Worm (Caenorhabditis elegans) whole organism, L2 larva: ENCODE data around the gene Y54G2A.44.

Experiments used
- C34F6.9 ChIP-seq: fragments of 150-350 bp; optimal IDR thresholded peaks from 2 replicates; lab custom pipeline; 2014; ENCODE audit warnings: missing biosample characterization, missing genetic modification characterization
- F13H6.1 ChIP-seq: sonication (generic microtip); optimal IDR thresholded peaks from 2 replicates; lab custom pipeline; 2016; ENCODE audit warnings: missing genetic modification characterization, missing compliant biosample characterization
- R02D3.7 ChIP-seq: fragments of 150-350 bp; optimal IDR thresholded peaks from 2 replicates; lab custom pipeline; 2014; ENCODE audit warnings: missing biosample characterization, missing genetic modification characterization
- Y55F3AM.14 ChIP-seq: fragments of 200-800 bp; sonication (Bioruptor generic); optimal IDR thresholded peaks from 2 replicates; lab custom pipeline; 2018; ENCODE audit warnings: mild to moderate bottlenecking, missing genetic modification characterization, missing compliant biosample characterization
- alr-1 ChIP-seq: fragments of 150-350 bp; optimal IDR thresholded peaks from 2 replicates; lab custom pipeline; 2014; ENCODE audit warnings: missing biosample characterization, missing genetic modification characterization
- aly-2 ChIP-seq: fragments of 150-350 bp; optimal IDR thresholded peaks from 2 replicates; lab custom pipeline; 2014; ENCODE audit warnings: missing biosample characterization, missing genetic modification characterization
- ama-1 ChIP-seq: fragments of 150-350 bp; optimal IDR thresholded peaks from 2 replicates; lab custom pipeline; 2018; ENCODE audit warnings: inconsistent platforms
- blmp-1 ChIP-seq: sonication (generic microtip); optimal IDR thresholded peaks from 2 replicates; lab custom pipeline; 2017; ENCODE audit warnings: missing genetic modification characterization, mild to moderate bottlenecking, missing compliant biosample characterization, antibody characterized with exemption, moderate library complexity; ENCODE audit not compliant: insufficient read depth
- ceh-16 ChIP-seq: fragments of 150-350 bp; optimal IDR thresholded peaks from 2 replicates; lab custom pipeline; 2014; ENCODE audit warnings: missing biosample characterization, missing genetic modification characterization
- ceh-82 ChIP-seq: fragments of 150-350 bp; optimal IDR thresholded peaks from 2 replicates; lab custom pipeline; 2014; ENCODE audit warnings: missing biosample characterization, missing genetic modification characterization
- crh-2 ChIP-seq: sonication (generic microtip); optimal IDR thresholded peaks from 2 replicates; lab custom pipeline; 2017; ENCODE audit warnings: missing biosample characterization, missing genetic modification characterization
- dmd-4 ChIP-seq: sonication (generic microtip); optimal IDR thresholded peaks from 2 replicates; lab custom pipeline; 2017; ENCODE audit warnings: missing biosample characterization, missing genetic modification characterization
- egl-27 ChIP-seq: sonication (generic microtip); optimal IDR thresholded peaks from 3 replicates; lab custom pipeline; 2017; ENCODE audit warnings: missing biosample characterization, missing genetic modification reagents, missing genetic modification characterization
- elt-1 ChIP-seq: fragments of 150-350 bp; optimal IDR thresholded peaks from 2 replicates; lab custom pipeline; 2014; ENCODE audit warnings: missing biosample characterization, missing genetic modification characterization
- elt-3 ChIP-seq: sonication (generic microtip); optimal IDR thresholded peaks from 2 replicates; lab custom pipeline; 2017; ENCODE audit warnings: missing biosample characterization, missing genetic modification characterization
- fos-1 ChIP-seq: fragments of 150-350 bp; optimal IDR thresholded peaks from 2 replicates; lab custom pipeline; 2014; ENCODE audit warnings: missing biosample characterization, missing genetic modification characterization
- gmeb-1 ChIP-seq: fragments of 150-350 bp; optimal IDR thresholded peaks from 2 replicates; lab custom pipeline; 2014; ENCODE audit warnings: missing biosample characterization, missing genetic modification characterization
- lin-11 ChIP-seq: fragments of 150-350 bp; sonication (generic microtip); optimal IDR thresholded peaks from 2 replicates; lab custom pipeline; 2014; ENCODE audit warnings: missing biosample characterization, missing genetic modification characterization, inconsistent platforms, mixed read lengths
- lin-13 ChIP-seq: fragments of 150-350 bp; optimal IDR thresholded peaks from 2 replicates; lab custom pipeline; 2014; ENCODE audit warnings: missing biosample characterization, missing genetic modification reagents, missing genetic modification characterization
- lin-39 ChIP-seq: fragments of 150-350 bp; optimal IDR thresholded peaks from 2 replicates; lab custom pipeline; 2014; ENCODE audit warnings: missing biosample characterization, missing genetic modification reagents, missing genetic modification characterization
- lsy-2 ChIP-seq, 2 experiments: fragments of 150-350 bp in 1 of 2; sonication (generic microtip) in 1 of 2; optimal IDR thresholded peaks; 2 replicates each; lab custom pipeline; 2014 to 2017; ENCODE audit warnings: missing biosample characterization in 2 of 2, missing genetic modification characterization in 2 of 2
- mab-5 ChIP-seq: fragments of 150-350 bp; optimal IDR thresholded peaks from 2 replicates; lab custom pipeline; 2014; ENCODE audit warnings: missing biosample characterization, missing genetic modification characterization
- mbf-1 ChIP-seq: sonication (generic microtip); optimal IDR thresholded peaks from 2 replicates; lab custom pipeline; 2017; ENCODE audit warnings: missing biosample characterization, missing genetic modification characterization
- mdl-1 ChIP-seq, 2 experiments: fragments of 150-350 bp in 1 of 2; sonication (generic microtip) in 1 of 2; optimal IDR thresholded peaks; 2 replicates each; lab custom pipeline; 2017; ENCODE audit warnings: missing biosample characterization in 2 of 2, missing genetic modification characterization in 2 of 2
- nhr-10 ChIP-seq: sonication (generic microtip); optimal IDR thresholded peaks from 2 replicates; lab custom pipeline; 2017; ENCODE audit warnings: missing biosample characterization, missing genetic modification characterization
- nhr-11 ChIP-seq: fragments of 150-350 bp; optimal IDR thresholded peaks from 2 replicates; lab custom pipeline; 2014; ENCODE audit warnings: missing biosample characterization, missing genetic modification characterization
- nhr-129 ChIP-seq: fragments of 150-350 bp; optimal IDR thresholded peaks from 2 replicates; lab custom pipeline; 2014; ENCODE audit warnings: missing biosample characterization, missing genetic modification characterization
- nhr-237 ChIP-seq: fragments of 150-350 bp; optimal IDR thresholded peaks from 2 replicates; lab custom pipeline; 2014; ENCODE audit warnings: missing biosample characterization, missing genetic modification characterization
- nhr-25 ChIP-seq: fragments of 150-350 bp; sonication (generic microtip); optimal IDR thresholded peaks from 3 replicates; lab custom pipeline; 2014; ENCODE audit warnings: missing biosample characterization, missing genetic modification characterization
- nhr-6 ChIP-seq: fragments of 150-350 bp; optimal IDR thresholded peaks from 2 replicates; lab custom pipeline; 2014; ENCODE audit warnings: missing biosample characterization, missing genetic modification characterization
- peb-1 ChIP-seq: fragments of 150-350 bp; optimal IDR thresholded peaks from 2 replicates; lab custom pipeline; 2014; ENCODE audit warnings: missing biosample characterization, missing genetic modification characterization
- skn-1 ChIP-seq: sonication (generic microtip); optimal IDR thresholded peaks from 2 replicates; lab custom pipeline; 2017; ENCODE audit warnings: missing biosample characterization, missing genetic modification characterization
- sma-3 ChIP-seq: sonication (generic microtip); optimal IDR thresholded peaks from 2 replicates; lab custom pipeline; 2016; ENCODE audit warnings: missing genetic modification reagents, missing genetic modification characterization, missing compliant biosample characterization
- sma-9 ChIP-seq, 2 experiments: fragments of 150-350 bp in 1 of 2; sonication (generic microtip) in 1 of 2; optimal IDR thresholded peaks; 2 replicates each; lab custom pipeline; 2014 to 2016; ENCODE audit warnings: missing genetic modification characterization in 2 of 2, mild to moderate bottlenecking in 1 of 2, missing biosample characterization in 1 of 2, missing compliant biosample characterization in 1 of 2, missing genetic modification reagents in 1 of 2, moderate library complexity in 1 of 2
- snpc-4 ChIP-seq: fragments of 150-350 bp; optimal IDR thresholded peaks from 2 replicates; lab custom pipeline; 2014; ENCODE audit warnings: missing biosample characterization, missing genetic modification characterization
- unc-39 ChIP-seq: fragments of 150-350 bp; optimal IDR thresholded peaks from 2 replicates; lab custom pipeline; 2014; ENCODE audit warnings: missing biosample characterization, missing genetic modification characterization
- unc-55 ChIP-seq: fragments of 150-350 bp; sonication (generic microtip); optimal IDR thresholded peaks from 3 replicates; lab custom pipeline; 2014; ENCODE audit warnings: missing biosample characterization, missing genetic modification reagents, missing genetic modification characterization
- unc-62 ChIP-seq: fragments of 150-350 bp; optimal IDR thresholded peaks from 2 replicates; lab custom pipeline; 2014; ENCODE audit warnings: missing biosample characterization, missing genetic modification reagents, missing genetic modification characterization
- zag-1 ChIP-seq: fragments of 150-350 bp; optimal IDR thresholded peaks from 2 replicates; lab custom pipeline; 2014; ENCODE audit warnings: missing biosample characterization, missing genetic modification characterization
- ztf-11 ChIP-seq: sonication (generic microtip); optimal IDR thresholded peaks from 2 replicates; lab custom pipeline; 2017; ENCODE audit warnings: missing biosample characterization, missing genetic modification characterization

Y54G2A.44 gene

DNA sequence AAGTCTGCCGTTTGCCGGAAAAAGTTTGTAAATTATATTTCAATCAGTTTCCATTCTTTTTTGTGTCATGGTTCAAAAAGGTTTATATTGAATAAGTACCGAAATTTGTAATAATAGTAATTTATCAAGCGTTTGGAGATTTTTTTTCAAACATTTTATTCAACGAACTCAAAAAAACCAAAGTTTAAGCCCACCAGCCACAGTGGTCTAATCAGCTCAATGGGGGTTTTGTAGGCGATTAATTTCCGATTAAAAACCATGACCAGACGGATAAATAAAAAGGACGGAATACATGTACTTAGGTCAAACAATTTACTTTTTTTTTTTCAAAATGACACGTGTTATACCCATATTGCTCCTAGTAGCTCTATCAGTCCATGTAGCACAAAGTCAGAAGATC lies 2.3 kb upstream of the Y54G2A.44 start, which contains the start of gene Y54G2A.10:
Y54G2A.10 (plus strand) TSS at position 301 of the 400 bp plus-strand sequence.
- no peak for TF ChIP-seq zag-1
- TF ChIP-seq mbf-1 = no peak
- no peak for TF ChIP-seq ceh-82
- no peak for TF ChIP-seq ztf-11
- no peak for TF ChIP-seq aly-2 (tag; lab: Kevin White, UChicago)
- TF ChIP-seq gmeb-1 (tag; lab: Kevin White, UChicago) = no peak
- no peak for TF ChIP-seq elt-1 (tag; lab: Kevin White, UChicago)
- no peak for TF ChIP-seq nhr-11 (tag; lab: Kevin White, UChicago)
- TF ChIP-seq ceh-16 (tag; lab: Kevin White, UChicago) = no peak
- no peak for TF ChIP-seq lin-13 (GFP tag; lab: Kevin White, UChicago)

DNA sequence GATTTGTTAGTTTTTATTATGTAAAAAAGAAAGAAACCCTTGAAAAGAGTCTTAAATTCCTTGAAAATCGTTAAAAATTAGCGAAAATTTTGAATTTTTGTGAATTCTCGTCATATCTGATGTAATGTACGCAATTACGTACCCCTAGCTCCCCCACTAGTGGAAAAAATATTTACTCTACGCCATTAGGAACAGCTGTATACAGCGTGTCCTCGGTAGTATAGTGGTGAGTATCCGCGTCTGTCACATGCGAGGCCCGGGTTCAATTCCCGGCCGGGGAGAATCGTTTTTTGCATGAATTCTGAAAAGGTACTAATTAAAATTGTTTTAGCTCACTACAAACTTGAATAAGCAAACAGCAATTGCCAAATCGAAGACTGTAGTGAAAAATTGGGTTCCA lies 1.8 kb upstream of the Y54G2A.44 start:
- TF ChIP-seq zag-1 (no peak), mbf-1 (no peak), sma-9 (GFP tag; optimal IDR thresholded peaks at IDR 0.05; lab: Kevin White, UChicago) (no peak), sma-9 (tag; optimal IDR thresholded peaks at IDR 0.05; lab: Kevin White, UChicago) (no peak), nhr-6 (no peak), unc-39 (tag; lab: Kevin White, UChicago) (no peak), nhr-10 (no peak), aly-2 (tag; lab: Kevin White, UChicago) (no peak), fos-1 (tag; lab: Kevin White, UChicago) (no peak), mab-5 (no peak), nhr-11 (tag; lab: Kevin White, UChicago) (no peak)

DNA sequence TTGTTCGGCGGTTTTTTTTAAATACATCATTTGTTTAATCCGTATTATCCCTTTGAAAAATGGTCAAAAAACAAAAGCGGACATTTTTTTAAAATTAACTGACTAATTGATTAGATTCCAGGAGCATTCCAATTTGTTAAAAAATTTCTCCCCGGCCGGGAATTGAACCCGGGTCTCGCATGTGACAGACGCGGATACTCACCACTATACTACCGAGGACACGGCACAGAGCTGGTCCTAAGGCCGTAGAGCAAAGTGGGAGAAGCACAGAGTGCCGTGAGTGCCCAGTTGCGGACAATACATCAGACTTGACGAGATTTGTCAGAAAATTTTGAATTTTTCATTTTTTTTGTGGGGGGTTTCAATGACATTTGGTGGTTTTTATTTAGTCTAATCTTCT lies 654 bp upstream of the Y54G2A.44 start:
- TF ChIP-seq C34F6.9 (tag; lab: Kevin White, UChicago) (peak; percentile 10), lsy-2 (tag; optimal IDR thresholded peaks at IDR 0.05; lab: Kevin White, UChicago) (peak in 1 of 2 experiments; percentile 17), lin-13 (GFP tag; lab: Kevin White, UChicago) (peak; percentile 35), unc-55 (GFP tag; lab: Kevin White, UChicago) (peak; percentile 20), skn-1 (tag; lab: Kevin White, UChicago) (no peak)

DNA sequence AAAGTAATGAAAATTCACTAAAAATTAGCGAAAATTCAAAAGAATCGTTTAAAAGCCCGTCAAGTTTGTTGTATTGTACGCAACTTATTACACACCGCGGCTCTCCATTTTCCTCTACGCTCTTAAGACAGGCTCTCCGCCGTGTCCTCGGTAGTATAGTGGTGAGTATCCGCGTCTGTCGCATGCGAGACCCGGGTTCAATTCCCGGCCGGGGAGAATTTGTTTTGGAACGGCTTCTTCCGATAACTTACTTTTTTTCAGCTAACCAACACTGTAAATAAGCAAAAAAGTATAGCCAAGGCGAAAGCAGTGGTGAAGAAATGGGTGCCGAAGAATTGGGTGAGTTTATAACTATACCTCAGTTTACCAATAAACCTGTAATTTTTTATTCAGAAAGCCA lies 535 bp downstream of the Y54G2A.44 start:
- no peak for TF ChIP-seq ceh-16 (tag; lab: Kevin White, UChicago)
- no peak for TF ChIP-seq lin-11
- TF ChIP-seq C34F6.9 (tag; lab: Kevin White, UChicago) = no peak
- no peak for TF ChIP-seq mab-5
- TF ChIP-seq unc-55 (GFP tag; lab: Kevin White, UChicago) = peak; percentile 20
- no peak for TF ChIP-seq alr-1 (tag; lab: Kevin White, UChicago)

DNA sequence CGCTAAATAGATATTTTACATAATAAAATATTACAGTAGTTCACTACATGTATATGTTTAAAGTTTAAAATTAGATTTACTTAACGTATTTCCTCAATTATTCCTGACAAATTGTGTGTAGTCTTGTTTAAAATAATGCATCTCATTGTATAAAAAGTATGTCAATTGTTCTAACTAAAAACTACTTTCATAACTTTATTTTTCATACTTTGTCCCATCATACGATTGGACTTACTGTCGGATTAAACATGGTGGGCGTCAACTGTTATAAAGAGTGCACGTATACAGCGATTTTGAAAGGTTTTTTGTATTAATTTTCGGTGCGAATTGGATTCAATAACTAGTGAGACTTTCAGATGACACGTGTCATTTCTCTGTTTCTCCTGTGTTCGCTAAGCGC lies 2.0 kb downstream of the Y54G2A.44 start, which contains the start of gene Y54G2A.32:
Y54G2A.32 (plus strand) TSS at position 301 of the 400 bp plus-strand sequence.
- TF ChIP-seq ama-1 (lab: Kevin White, UChicago) = no peak
- no peak for TF ChIP-seq elt-3 (tag; lab: Kevin White, UChicago)
- TF ChIP-seq elt-1 (tag; lab: Kevin White, UChicago) = no peak
- TF ChIP-seq, all 48 proteins: peak for 0

DNA sequence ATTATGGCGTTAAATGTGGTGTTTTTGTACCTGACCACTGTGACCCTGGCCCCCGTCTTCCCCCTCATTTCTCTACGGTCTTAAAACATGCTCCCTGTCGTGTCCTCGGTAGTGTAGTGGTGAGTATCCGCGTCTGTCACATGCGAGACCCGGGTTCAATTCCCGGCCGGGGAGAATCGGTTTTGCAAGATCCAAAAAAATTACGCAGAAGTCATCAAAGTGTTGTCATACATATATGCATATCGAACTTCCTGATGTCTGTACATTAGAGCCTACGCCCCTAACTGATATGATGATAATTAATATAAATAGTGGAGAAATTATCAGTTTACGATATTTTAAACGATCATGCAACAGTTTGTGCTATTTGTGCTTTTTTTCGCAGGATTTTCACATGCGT lies 3.9 kb downstream of the Y54G2A.44 start, which contains the start of gene Y54G2A.45:
Y54G2A.45 (plus strand) TSS at position 333 of the 400 bp plus-strand sequence.
- TF ChIP-seq nhr-10 = no peak
- no peak for TF ChIP-seq ceh-16 (tag; lab: Kevin White, UChicago)
- TF ChIP-seq elt-3 (tag; lab: Kevin White, UChicago) = no peak
- TF ChIP-seq nhr-25 = no peak
- no peak for TF ChIP-seq R02D3.7
- TF ChIP-seq zag-1 = no peak
- no peak for TF ChIP-seq unc-62 (GFP tag; lab: Kevin White, UChicago)
- peak in 1 of 2 experiments; percentile 48 for TF ChIP-seq lsy-2 (tag; optimal IDR thresholded peaks at IDR 0.05; lab: Kevin White, UChicago)
- TF ChIP-seq egl-27 (tag; lab: Kevin White, UChicago) = no peak
- TF ChIP-seq peb-1 (tag; lab: Kevin White, UChicago) = no peak
- TF ChIP-seq gmeb-1 (tag; lab: Kevin White, UChicago) = peak; percentile 42
- TF ChIP-seq aly-2 (tag; lab: Kevin White, UChicago) = no peak
- peak; percentile 16 for TF ChIP-seq nhr-129
- TF ChIP-seq elt-1 (tag; lab: Kevin White, UChicago) = no peak
- no peak for TF ChIP-seq ama-1 (lab: Kevin White, UChicago)
- peak; percentile 16 for TF ChIP-seq sma-9 (GFP tag; optimal IDR thresholded peaks at IDR 0.05; lab: Kevin White, UChicago)
- no peak for TF ChIP-seq sma-9 (tag; optimal IDR thresholded peaks at IDR 0.05; lab: Kevin White, UChicago)
- no peak for TF ChIP-seq nhr-237
- TF ChIP-seq skn-1 (tag; lab: Kevin White, UChicago) = peak; percentile 41
- no peak for TF ChIP-seq mdl-1 (tag; optimal IDR thresholded peaks at IDR 0.05; lab: Kevin White, UChicago)
- TF ChIP-seq lin-11 = no peak
- no peak for TF ChIP-seq dmd-4
- TF ChIP-seq lin-13 (GFP tag; lab: Kevin White, UChicago) = peak; percentile 28
- peak; percentile 19 for TF ChIP-seq sma-3 (GFP tag; lab: Kevin White, UChicago)
- TF ChIP-seq crh-2 (tag; lab: Kevin White, UChicago) = peak; percentile 62
- TF ChIP-seq F13H6.1 (tag; lab: Kevin White, UChicago) = peak; percentile 23
- TF ChIP-seq lin-39 = no peak
- peak; percentile 90 for TF ChIP-seq fos-1 (tag; lab: Kevin White, UChicago)
- TF ChIP-seq Y55F3AM.14 (GFP tag; lab: Kevin White, UChicago) = peak; percentile 11
- TF ChIP-seq mab-5 = no peak
- no peak for TF ChIP-seq mbf-1
- no peak for TF ChIP-seq blmp-1 (tag; lab: Kevin White, UChicago)
- no peak for TF ChIP-seq nhr-6
- no peak for TF ChIP-seq snpc-4
